Worm (Caenorhabditis elegans) whole organism, L2 larva: Measurements from ENCODE around the gene F35E8.7.

Experiments
- C34F6.9 ChIP-seq: fragments of 150-350 bp; optimal IDR thresholded peaks from 2 replicates; lab custom pipeline; 2014; ENCODE audit warnings: missing biosample characterization, missing genetic modification characterization
- F13H6.1 ChIP-seq: sonication (generic microtip); optimal IDR thresholded peaks from 2 replicates; lab custom pipeline; 2016; ENCODE audit warnings: missing genetic modification characterization, missing compliant biosample characterization
- R02D3.7 ChIP-seq: fragments of 150-350 bp; optimal IDR thresholded peaks from 2 replicates; lab custom pipeline; 2014; ENCODE audit warnings: missing biosample characterization, missing genetic modification characterization
- Y55F3AM.14 ChIP-seq: fragments of 200-800 bp; sonication (Bioruptor generic); optimal IDR thresholded peaks from 2 replicates; lab custom pipeline; 2018; ENCODE audit warnings: mild to moderate bottlenecking, missing genetic modification characterization, missing compliant biosample characterization
- ZK546.5 ChIP-seq: sonication (generic microtip); optimal IDR thresholded peaks from 2 replicates; lab custom pipeline; 2017; ENCODE audit warnings: missing biosample characterization, missing genetic modification characterization
- alr-1 ChIP-seq: fragments of 150-350 bp; optimal IDR thresholded peaks from 2 replicates; lab custom pipeline; 2014; ENCODE audit warnings: missing biosample characterization, missing genetic modification characterization
- aly-2 ChIP-seq: fragments of 150-350 bp; optimal IDR thresholded peaks from 2 replicates; lab custom pipeline; 2014; ENCODE audit warnings: missing biosample characterization, missing genetic modification characterization
- ama-1 ChIP-seq: fragments of 150-350 bp; optimal IDR thresholded peaks from 2 replicates; lab custom pipeline; 2018; ENCODE audit warnings: inconsistent platforms
- blmp-1 ChIP-seq: sonication (generic microtip); optimal IDR thresholded peaks from 2 replicates; lab custom pipeline; 2017; ENCODE audit warnings: missing genetic modification characterization, mild to moderate bottlenecking, missing compliant biosample characterization, antibody characterized with exemption, moderate library complexity; ENCODE audit not compliant: insufficient read depth
- ceh-16 ChIP-seq: fragments of 150-350 bp; optimal IDR thresholded peaks from 2 replicates; lab custom pipeline; 2014; ENCODE audit warnings: missing biosample characterization, missing genetic modification characterization
- ceh-82 ChIP-seq: fragments of 150-350 bp; optimal IDR thresholded peaks from 2 replicates; lab custom pipeline; 2014; ENCODE audit warnings: missing biosample characterization, missing genetic modification characterization
- crh-2 ChIP-seq: sonication (generic microtip); optimal IDR thresholded peaks from 2 replicates; lab custom pipeline; 2017; ENCODE audit warnings: missing biosample characterization, missing genetic modification characterization
- dmd-4 ChIP-seq: sonication (generic microtip); optimal IDR thresholded peaks from 2 replicates; lab custom pipeline; 2017; ENCODE audit warnings: missing biosample characterization, missing genetic modification characterization
- egl-27 ChIP-seq: sonication (generic microtip); optimal IDR thresholded peaks from 3 replicates; lab custom pipeline; 2017; ENCODE audit warnings: missing biosample characterization, missing genetic modification reagents, missing genetic modification characterization
- elt-1 ChIP-seq: fragments of 150-350 bp; optimal IDR thresholded peaks from 2 replicates; lab custom pipeline; 2014; ENCODE audit warnings: missing biosample characterization, missing genetic modification characterization
- elt-3 ChIP-seq: sonication (generic microtip); optimal IDR thresholded peaks from 2 replicates; lab custom pipeline; 2017; ENCODE audit warnings: missing biosample characterization, missing genetic modification characterization
- fos-1 ChIP-seq: fragments of 150-350 bp; optimal IDR thresholded peaks from 2 replicates; lab custom pipeline; 2014; ENCODE audit warnings: missing biosample characterization, missing genetic modification characterization
- gmeb-1 ChIP-seq: fragments of 150-350 bp; optimal IDR thresholded peaks from 2 replicates; lab custom pipeline; 2014; ENCODE audit warnings: missing biosample characterization, missing genetic modification characterization
- lin-11 ChIP-seq: fragments of 150-350 bp; sonication (generic microtip); optimal IDR thresholded peaks from 2 replicates; lab custom pipeline; 2014; ENCODE audit warnings: missing biosample characterization, missing genetic modification characterization, inconsistent platforms, mixed read lengths
- lin-13 ChIP-seq: fragments of 150-350 bp; optimal IDR thresholded peaks from 2 replicates; lab custom pipeline; 2014; ENCODE audit warnings: missing biosample characterization, missing genetic modification reagents, missing genetic modification characterization
- lin-39 ChIP-seq: fragments of 150-350 bp; optimal IDR thresholded peaks from 2 replicates; lab custom pipeline; 2014; ENCODE audit warnings: missing biosample characterization, missing genetic modification reagents, missing genetic modification characterization
- lsy-2 ChIP-seq, 2 experiments: fragments of 150-350 bp in 1 of 2; sonication (generic microtip) in 1 of 2; optimal IDR thresholded peaks; 2 replicates each; lab custom pipeline; 2014 to 2017; ENCODE audit warnings: missing biosample characterization in 2 of 2, missing genetic modification characterization in 2 of 2
- mab-5 ChIP-seq: fragments of 150-350 bp; optimal IDR thresholded peaks from 2 replicates; lab custom pipeline; 2014; ENCODE audit warnings: missing biosample characterization, missing genetic modification characterization
- mbf-1 ChIP-seq: sonication (generic microtip); optimal IDR thresholded peaks from 2 replicates; lab custom pipeline; 2017; ENCODE audit warnings: missing biosample characterization, missing genetic modification characterization
- nhr-11 ChIP-seq: fragments of 150-350 bp; optimal IDR thresholded peaks from 2 replicates; lab custom pipeline; 2014; ENCODE audit warnings: missing biosample characterization, missing genetic modification characterization
- nhr-12 ChIP-seq: fragments of 150-350 bp; optimal IDR thresholded peaks from 2 replicates; lab custom pipeline; 2014; ENCODE audit warnings: missing biosample characterization, missing genetic modification characterization
- nhr-129 ChIP-seq: fragments of 150-350 bp; optimal IDR thresholded peaks from 2 replicates; lab custom pipeline; 2014; ENCODE audit warnings: missing biosample characterization, missing genetic modification characterization
- nhr-21 ChIP-seq: fragments of 150-350 bp; optimal IDR thresholded peaks from 2 replicates; lab custom pipeline; 2014; ENCODE audit warnings: missing biosample characterization, missing genetic modification characterization
- nhr-23 ChIP-seq: fragments of 150-350 bp; optimal IDR thresholded peaks from 2 replicates; lab custom pipeline; 2014; ENCODE audit warnings: missing biosample characterization, missing genetic modification reagents, missing genetic modification characterization
- nhr-237 ChIP-seq: fragments of 150-350 bp; optimal IDR thresholded peaks from 2 replicates; lab custom pipeline; 2014; ENCODE audit warnings: missing biosample characterization, missing genetic modification characterization
- nhr-25 ChIP-seq: fragments of 150-350 bp; sonication (generic microtip); optimal IDR thresholded peaks from 3 replicates; lab custom pipeline; 2014; ENCODE audit warnings: missing biosample characterization, missing genetic modification characterization
- nhr-6 ChIP-seq: fragments of 150-350 bp; optimal IDR thresholded peaks from 2 replicates; lab custom pipeline; 2014; ENCODE audit warnings: missing biosample characterization, missing genetic modification characterization
- nhr-77 ChIP-seq: fragments of 150-350 bp; optimal IDR thresholded peaks from 2 replicates; lab custom pipeline; 2014; ENCODE audit warnings: missing biosample characterization, missing genetic modification characterization
- peb-1 ChIP-seq: fragments of 150-350 bp; optimal IDR thresholded peaks from 2 replicates; lab custom pipeline; 2014; ENCODE audit warnings: missing biosample characterization, missing genetic modification characterization
- sem-4 ChIP-seq: fragments of 150-350 bp; optimal IDR thresholded peaks from 2 replicates; lab custom pipeline; 2014; ENCODE audit warnings: missing biosample characterization, missing genetic modification reagents, missing genetic modification characterization
- skn-1 ChIP-seq: sonication (generic microtip); optimal IDR thresholded peaks from 2 replicates; lab custom pipeline; 2017; ENCODE audit warnings: missing biosample characterization, missing genetic modification characterization
- sma-3 ChIP-seq: sonication (generic microtip); optimal IDR thresholded peaks from 2 replicates; lab custom pipeline; 2016; ENCODE audit warnings: missing genetic modification reagents, missing genetic modification characterization, missing compliant biosample characterization
- sma-9 ChIP-seq, 2 experiments: fragments of 150-350 bp in 1 of 2; sonication (generic microtip) in 1 of 2; optimal IDR thresholded peaks; 2 replicates each; lab custom pipeline; 2014 to 2016; ENCODE audit warnings: missing genetic modification characterization in 2 of 2, mild to moderate bottlenecking in 1 of 2, missing biosample characterization in 1 of 2, missing compliant biosample characterization in 1 of 2, missing genetic modification reagents in 1 of 2, moderate library complexity in 1 of 2
- snpc-4 ChIP-seq: fragments of 150-350 bp; optimal IDR thresholded peaks from 2 replicates; lab custom pipeline; 2014; ENCODE audit warnings: missing biosample characterization, missing genetic modification characterization
- unc-39 ChIP-seq: fragments of 150-350 bp; optimal IDR thresholded peaks from 2 replicates; lab custom pipeline; 2014; ENCODE audit warnings: missing biosample characterization, missing genetic modification characterization
- unc-55 ChIP-seq: fragments of 150-350 bp; sonication (generic microtip); optimal IDR thresholded peaks from 3 replicates; lab custom pipeline; 2014; ENCODE audit warnings: missing biosample characterization, missing genetic modification reagents, missing genetic modification characterization
- zag-1 ChIP-seq: fragments of 150-350 bp; optimal IDR thresholded peaks from 2 replicates; lab custom pipeline; 2014; ENCODE audit warnings: missing biosample characterization, missing genetic modification characterization
- ztf-11 ChIP-seq: sonication (generic microtip); optimal IDR thresholded peaks from 2 replicates; lab custom pipeline; 2017; ENCODE audit warnings: missing biosample characterization, missing genetic modification characterization
- ztf-4 ChIP-seq: fragments of 150-350 bp; optimal IDR thresholded peaks from 2 replicates; lab custom pipeline; 2014; ENCODE audit warnings: missing biosample characterization, missing genetic modification characterization

F35E8.7 gene

ce11 chrV:15880705-15881104 lies 33.1 kb upstream of the F35E8.7 start:
- TF ChIP-seq mbf-1 (tag; lab: Kevin White, UChicago) (no peak), lsy-2 (tag; optimal IDR thresholded peaks at IDR 0.05; lab: Kevin White, UChicago) (peak in 1 of 2 experiments; percentile 9), Y55F3AM.14 (GFP tag; lab: Kevin White, UChicago) (no peak), sma-9 (GFP tag; optimal IDR thresholded peaks at IDR 0.05; lab: Kevin White, UChicago) (peak; percentile 10), sma-9 (tag; optimal IDR thresholded peaks at IDR 0.05; lab: Kevin White, UChicago) (no peak), gmeb-1 (tag; lab: Kevin White, UChicago) (peak; percentile 25), lin-11 (tag; lab: Kevin White, UChicago) (no peak), snpc-4 (tag; lab: Kevin White, UChicago) (no peak), lin-39 (tag; lab: Kevin White, UChicago) (no peak), skn-1 (peak; percentile 98), sem-4 (no peak), nhr-25 (tag; lab: Kevin White, UChicago) (peak; percentile 47), unc-39 (no peak), R02D3.7 (tag; lab: Kevin White, UChicago) (no peak), ama-1 (lab: Kevin White, UChicago) (no peak), nhr-12 (tag; lab: Kevin White, UChicago) (no peak), blmp-1 (peak; percentile 5), ZK546.5 (tag; lab: Kevin White, UChicago) (no peak), C34F6.9 (tag; lab: Kevin White, UChicago) (peak; percentile 73), alr-1 (no peak), nhr-6 (tag; lab: Kevin White, UChicago) (peak; percentile 14), lin-13 (peak; percentile 19), ceh-16 (tag; lab: Kevin White, UChicago) (no peak), egl-27 (no peak), sma-3 (GFP tag; lab: Kevin White, UChicago) (peak; percentile 54), F13H6.1 (tag; lab: Kevin White, UChicago) (peak; percentile 57), ztf-11 (tag; lab: Kevin White, UChicago) (no peak), nhr-11 (no peak), crh-2 (tag; lab: Kevin White, UChicago) (peak; percentile 79), aly-2 (tag; lab: Kevin White, UChicago) (no peak), nhr-21 (tag; lab: Kevin White, UChicago) (peak; percentile 57), mab-5 (tag; lab: Kevin White, UChicago) (no peak), unc-55 (peak; percentile 57), zag-1 (tag; lab: Kevin White, UChicago) (no peak), nhr-237 (no peak), dmd-4 (tag; lab: Kevin White, UChicago) (no peak), elt-1 (tag; lab: Kevin White, UChicago) (no peak), nhr-129 (peak; percentile 94), nhr-23 (tag; lab: Kevin White, UChicago) (no peak), peb-1 (no peak), fos-1 (tag; lab: Kevin White, UChicago) (peak; percentile 85)
- TF ChIP-seq, all 48 proteins: peak for 16

- TF ChIP-seq nhr-11 (no peak), sma-9 (GFP tag; optimal IDR thresholded peaks at IDR 0.05; lab: Kevin White, UChicago) (no peak), sma-9 (tag; optimal IDR thresholded peaks at IDR 0.05; lab: Kevin White, UChicago) (no peak), C34F6.9 (tag; lab: Kevin White, UChicago) (no peak), ceh-82 (tag; lab: Kevin White, UChicago) (no peak), mab-5 (tag; lab: Kevin White, UChicago) (no peak), ztf-4 (no peak), unc-55 (no peak), nhr-77 (tag; lab: Kevin White, UChicago) (no peak), sma-3 (GFP tag; lab: Kevin White, UChicago) (no peak), ztf-11 (tag; lab: Kevin White, UChicago) (no peak), elt-3 (tag; lab: Kevin White, UChicago) (no peak), nhr-21 (tag; lab: Kevin White, UChicago) (no peak), nhr-6 (tag; lab: Kevin White, UChicago) (no peak), egl-27 (no peak), lin-11 (tag; lab: Kevin White, UChicago) (no peak), ZK546.5 (tag; lab: Kevin White, UChicago) (no peak), lsy-2 (tag; optimal IDR thresholded peaks at IDR 0.05; lab: Kevin White, UChicago) (no peak), nhr-237 (no peak), aly-2 (tag; lab: Kevin White, UChicago) (no peak)
Observed at ce11 chrV:15884698-15885097, 29.1 kb upstream of the F35E8.7 start, which contains the start of gene oac-42. oac-42 (minus strand) TSS chrV:15884798.
